Worm (Caenorhabditis elegans) whole organism, L1 larva: ENCODE measurements around the gene C45G9.10.

Experiments used
- C34B4.2 ChIP-seq: sonication (generic microtip); optimal IDR thresholded peaks from 2 replicates; lab custom pipeline; 2017; ENCODE audit warnings: mild to moderate bottlenecking, missing genetic modification characterization, missing compliant biosample characterization
- Y116A8C.19 ChIP-seq: sonication (generic microtip); optimal IDR thresholded peaks from 2 replicates; lab custom pipeline; 2016; ENCODE audit warnings: missing compliant biosample characterization, missing genetic modification characterization, borderline replicate concordance
- aha-1 ChIP-seq: fragments of 150-350 bp; optimal IDR thresholded peaks from 2 replicates; lab custom pipeline; 2014; ENCODE audit warnings: missing biosample characterization, missing genetic modification characterization
- alr-1 ChIP-seq: fragments of 200-800 bp; sonication (Bioruptor generic); optimal IDR thresholded peaks from 2 replicates; lab custom pipeline; 2018; ENCODE audit warnings: borderline replicate concordance, mild to moderate bottlenecking, missing genetic modification characterization, missing compliant biosample characterization
- aly-2 ChIP-seq: fragments of 150-350 bp; optimal IDR thresholded peaks from 2 replicates; lab custom pipeline; 2014; ENCODE audit warnings: missing biosample characterization, missing genetic modification characterization
- ama-1 ChIP-seq: fragments of 150-350 bp; optimal IDR thresholded peaks from 2 replicates; lab custom pipeline; 2014
- blmp-1 ChIP-seq: fragments of 150-350 bp; optimal IDR thresholded peaks from 2 replicates; lab custom pipeline; 2014; ENCODE audit warnings: missing biosample characterization, missing genetic modification characterization
- ceh-63 ChIP-seq: fragments of 200-800 bp; sonication (Bioruptor generic); optimal IDR thresholded peaks from 2 replicates; lab custom pipeline; 2018; ENCODE audit warnings: mild to moderate bottlenecking, missing genetic modification characterization, missing compliant biosample characterization
- ceh-8 ChIP-seq: fragments of 200-800 bp; sonication (Bioruptor generic); optimal IDR thresholded peaks from 2 replicates; lab custom pipeline; 2018; ENCODE audit warnings: mild to moderate bottlenecking, missing genetic modification characterization, moderate library complexity, missing compliant biosample characterization
- ceh-82 ChIP-seq, 3 experiments: fragments of 150-350 bp in 1 of 3; sonication (generic microtip) in 2 of 3; optimal IDR thresholded peaks; 2 replicates each; lab custom pipeline; 2014 to 2017; ENCODE audit warnings: missing biosample characterization in 3 of 3, missing genetic modification characterization in 3 of 3
- ceh-88 ChIP-seq: fragments of 200-800 bp; sonication (Bioruptor generic); IDR thresholded peaks from 2 replicates; pipeline ENCODE4 v1.3.6; 2022; ENCODE audit warnings: missing genetic modification characterization, missing compliant biosample characterization
- dpl-1 ChIP-seq, 3 experiments: fragments of 150-350 bp in 2 of 3; sonication (generic microtip) in 1 of 3; optimal IDR thresholded peaks; 2 replicates each; lab custom pipeline; 2014 to 2017; ENCODE audit warnings: missing biosample characterization in 3 of 3, missing genetic modification characterization in 3 of 3, missing genetic modification reagents in 3 of 3
- efl-3 ChIP-seq: fragments of 200-800 bp; sonication (Bioruptor generic); optimal IDR thresholded peaks from 2 replicates; lab custom pipeline; 2018; ENCODE audit warnings: mild to moderate bottlenecking, missing genetic modification characterization, missing compliant biosample characterization
- egl-13 ChIP-seq: sonication (generic microtip); optimal IDR thresholded peaks from 2 replicates; lab custom pipeline; 2016; ENCODE audit warnings: missing genotype, missing genetic modification reagents, missing genetic modification characterization, missing compliant biosample characterization
- egl-27 ChIP-seq, 2 experiments: fragments of 150-350 bp in 1 of 2; sonication (generic microtip); optimal IDR thresholded peaks; 3 replicates each; lab custom pipeline; 2017 to 2018; ENCODE audit warnings: missing biosample characterization in 2 of 2, missing genetic modification characterization in 2 of 2, missing genetic modification reagents in 2 of 2
- elt-2 ChIP-seq: sonication (generic microtip); optimal IDR thresholded peaks from 2 replicates; lab custom pipeline; 2016; ENCODE audit warnings: missing genetic modification characterization, mild to moderate bottlenecking, inconsistent platforms, missing compliant biosample characterization, missing genetic modification reagents
- ets-5 ChIP-seq: fragments of 200-800 bp; sonication (Bioruptor generic); IDR thresholded peaks from 2 replicates; pipeline ENCODE4 v1.3.6; 2022; ENCODE audit warnings: missing genetic modification characterization, missing compliant biosample characterization
- fkh-10 ChIP-seq: sonication (generic microtip); optimal IDR thresholded peaks from 2 replicates; lab custom pipeline; 2017; ENCODE audit warnings: missing biosample characterization, missing genetic modification reagents, missing genetic modification characterization
- fkh-4 ChIP-seq: sonication (generic microtip); optimal IDR thresholded peaks from 2 replicates; lab custom pipeline; 2016; ENCODE audit warnings: missing compliant biosample characterization, missing genetic modification characterization, borderline replicate concordance
- fkh-8 ChIP-seq: sonication (generic microtip); optimal IDR thresholded peaks from 2 replicates; lab custom pipeline; 2016; ENCODE audit warnings: mild to moderate bottlenecking, missing genetic modification characterization, missing compliant biosample characterization
- hlh-4 ChIP-seq: sonication (generic microtip); optimal IDR thresholded peaks from 2 replicates; lab custom pipeline; 2016; ENCODE audit warnings: mild to moderate bottlenecking, missing genetic modification characterization, missing compliant biosample characterization
- hpl-2 ChIP-seq: fragments of 150-350 bp; optimal IDR thresholded peaks from 2 replicates; lab custom pipeline; 2014; ENCODE audit warnings: missing biosample characterization, missing genetic modification reagents, missing genetic modification characterization
- irx-1 ChIP-seq: sonication (generic microtip); optimal IDR thresholded peaks from 2 replicates; lab custom pipeline; 2016; ENCODE audit warnings: missing genetic modification characterization, missing compliant biosample characterization
- jun-1 ChIP-seq: fragments of 150-350 bp; optimal IDR thresholded peaks from 2 replicates; lab custom pipeline; 2014; ENCODE audit warnings: missing biosample characterization, missing genetic modification reagents, missing genetic modification characterization
- lin-13 ChIP-seq: fragments of 150-350 bp; optimal IDR thresholded peaks from 2 replicates; lab custom pipeline; 2014; ENCODE audit warnings: missing biosample characterization, missing genetic modification reagents, missing genetic modification characterization
- lin-39 ChIP-seq: fragments of 150-350 bp; optimal IDR thresholded peaks from 2 replicates; lab custom pipeline; 2014; ENCODE audit warnings: missing biosample characterization, missing genetic modification reagents, missing genetic modification characterization
- lir-3 ChIP-seq: sonication (generic microtip); optimal IDR thresholded peaks from 2 replicates; lab custom pipeline; 2016; ENCODE audit warnings: mild to moderate bottlenecking, missing genetic modification characterization, moderate library complexity, missing compliant biosample characterization; ENCODE audit not compliant: poor library complexity
- lsy-2 ChIP-seq, 2 experiments: fragments of 150-350 bp; optimal IDR thresholded peaks; 2 replicates each; lab custom pipeline; 2014; ENCODE audit warnings: missing biosample characterization in 2 of 2, missing genetic modification characterization in 2 of 2
- mab-9 ChIP-seq: fragments of 200-800 bp; sonication (Bioruptor generic); IDR thresholded peaks from 2 replicates; pipeline ENCODE4 v1.3.6; 2022; ENCODE audit warnings: missing genetic modification reagents, missing genetic modification characterization, missing compliant biosample characterization
- mep-1 ChIP-seq: fragments of 150-350 bp; optimal IDR thresholded peaks from 2 replicates; lab custom pipeline; 2014; ENCODE audit warnings: missing biosample characterization, missing genetic modification characterization
- nhr-12 ChIP-seq: sonication (generic microtip); optimal IDR thresholded peaks from 2 replicates; lab custom pipeline; 2017; ENCODE audit warnings: missing biosample characterization, missing genetic modification characterization
- nhr-19 ChIP-seq: fragments of 200-800 bp; sonication (Bioruptor generic); conservative IDR thresholded peaks from 2 replicates; pipeline ENCODE4 v1.3.6; 2022; ENCODE audit warnings: missing genetic modification characterization, missing compliant biosample characterization
- nhr-28 ChIP-seq: fragments of 150-350 bp; optimal IDR thresholded peaks from 2 replicates; lab custom pipeline; 2014; ENCODE audit warnings: missing biosample characterization, missing genetic modification characterization
- nhr-47 ChIP-seq: sonication (generic microtip); optimal IDR thresholded peaks from 2 replicates; lab custom pipeline; 2016; ENCODE audit warnings: mild to moderate bottlenecking, missing genetic modification characterization, moderate library complexity, missing compliant biosample characterization
- nhr-71 ChIP-seq: sonication (generic microtip); optimal IDR thresholded peaks from 2 replicates; lab custom pipeline; 2016; ENCODE audit warnings: mild to moderate bottlenecking, missing genetic modification characterization, moderate library complexity, missing compliant biosample characterization
- nhr-76 ChIP-seq: sonication (generic microtip); optimal IDR thresholded peaks from 2 replicates; lab custom pipeline; 2017; ENCODE audit warnings: missing biosample characterization, missing genetic modification characterization
- nhr-85 ChIP-seq: sonication (generic microtip); peaks from one replicate; lab custom pipeline; 2016; ENCODE audit warnings: missing genetic modification characterization, inconsistent platforms, missing compliant biosample characterization
- nhr-90 ChIP-seq: sonication (generic microtip); optimal IDR thresholded peaks from 2 replicates; lab custom pipeline; 2016; ENCODE audit warnings: mild to moderate bottlenecking, missing genetic modification characterization, missing compliant biosample characterization; ENCODE audit not compliant: poor library complexity
- pag-3 ChIP-seq: sonication (generic microtip); optimal IDR thresholded peaks from 2 replicates; lab custom pipeline; 2017; ENCODE audit warnings: missing genetic modification characterization, mild to moderate bottlenecking, missing compliant biosample characterization, antibody characterized with exemption, borderline replicate concordance; ENCODE audit not compliant: insufficient read depth
- pax-3 ChIP-seq: fragments of 200-800 bp; sonication (Bioruptor generic); optimal IDR thresholded peaks from 2 replicates; lab custom pipeline; 2018; ENCODE audit warnings: mild to moderate bottlenecking, missing genetic modification characterization, moderate library complexity, missing compliant biosample characterization
- pqm-1 ChIP-seq: sonication (generic microtip); optimal IDR thresholded peaks from 3 replicates; lab custom pipeline; 2017; ENCODE audit warnings: missing biosample characterization, missing genetic modification characterization
- snpc-4 ChIP-seq: fragments of 150-350 bp; optimal IDR thresholded peaks from 2 replicates; lab custom pipeline; 2014; ENCODE audit warnings: missing biosample characterization, missing genetic modification characterization
- snu-23 ChIP-seq: sonication (generic microtip); optimal IDR thresholded peaks from 2 replicates; lab custom pipeline; 2016; ENCODE audit warnings: missing genetic modification characterization, missing compliant biosample characterization
- sox-4 ChIP-seq: sonication (generic microtip); optimal IDR thresholded peaks from 2 replicates; lab custom pipeline; 2016; ENCODE audit warnings: missing genetic modification characterization, missing compliant biosample characterization
- swsn-7 ChIP-seq: sonication (generic microtip); optimal IDR thresholded peaks from 2 replicates; lab custom pipeline; 2016; ENCODE audit warnings: missing genetic modification characterization, missing compliant biosample characterization
- tbx-2 ChIP-seq: sonication (generic microtip); optimal IDR thresholded peaks from 2 replicates; lab custom pipeline; 2016; ENCODE audit warnings: missing genetic modification characterization, missing compliant biosample characterization
- unc-130 ChIP-seq: fragments of 150-350 bp; optimal IDR thresholded peaks from 2 replicates; lab custom pipeline; 2017; ENCODE audit warnings: missing biosample characterization, missing genetic modification characterization, inconsistent platforms
- unc-62 ChIP-seq: fragments of 150-350 bp; optimal IDR thresholded peaks from 2 replicates; lab custom pipeline; 2014; ENCODE audit warnings: missing biosample characterization, missing genetic modification reagents, missing genetic modification characterization
- vab-15 ChIP-seq: sonication (generic microtip); optimal IDR thresholded peaks from 2 replicates; lab custom pipeline; 2017; ENCODE audit warnings: missing genotype, mild to moderate bottlenecking, missing genetic modification characterization, missing compliant biosample characterization
- zip-4 ChIP-seq: fragments of 200-800 bp; sonication (Bioruptor generic); optimal IDR thresholded peaks from 2 replicates; lab custom pipeline; 2018; ENCODE audit warnings: mild to moderate bottlenecking, missing genetic modification characterization, moderate library complexity, missing compliant biosample characterization
- ztf-4 ChIP-seq: fragments of 150-350 bp; optimal IDR thresholded peaks from 2 replicates; lab custom pipeline; 2014; ENCODE audit warnings: missing biosample characterization, missing genetic modification characterization

The C45G9.10 gene

ce11 chrIII:5018116-5018689 lies 43.5 kb downstream of the C45G9.10 start, which contains the start of gene wip-1:
wip-1 (plus strand) TSS chrIII:5018639.
- TF ChIP-seq lsy-2 (tag; optimal IDR thresholded peaks at IDR 0.05; lab: Kevin White, UChicago): peak; percentile 97
- peak; percentile 95 for TF ChIP-seq egl-13
- TF ChIP-seq C34B4.2 (tag; lab: Kevin White, UChicago): peak; percentile 34
- peak; percentile 99 for TF ChIP-seq nhr-47 (tag; lab: Kevin White, UChicago)
- TF ChIP-seq ztf-4 (tag; lab: Kevin White, UChicago): peak; percentile 98
- peak; percentile 99 for TF ChIP-seq snu-23 (GFP tag; lab: Kevin White, UChicago)
- TF ChIP-seq swsn-7: peak; percentile 99
- no peak for TF ChIP-seq alr-1 (tag; lab: Kevin White, UChicago)
- peak; percentile 95 for TF ChIP-seq ceh-88
- peak; percentile 62 for TF ChIP-seq fkh-4
- TF ChIP-seq hpl-2: peak; percentile 90
- TF ChIP-seq nhr-85: peak; percentile 99
- peak; percentile 84 for TF ChIP-seq efl-3 (GFP tag; lab: Kevin White, UChicago)
- peak; percentile 44 for TF ChIP-seq pag-3
- peak; percentile 98 for TF ChIP-seq fkh-8 (tag; lab: Kevin White, UChicago)
- peak; percentile 91 to 94 (median 92) for TF ChIP-seq dpl-1 (GFP tag; optimal IDR thresholded peaks at IDR 0.05; lab: Kevin White, UChicago)
- TF ChIP-seq aly-2 (tag; lab: Kevin White, UChicago): peak; percentile 88
- TF ChIP-seq nhr-90 (tag; lab: Kevin White, UChicago): peak; percentile 99
- peak; percentile 94 for TF ChIP-seq pax-3 (tag; lab: Kevin White, UChicago)
- TF ChIP-seq snpc-4 (tag; lab: Kevin White, UChicago): peak; percentile 92
- no peak for TF ChIP-seq ets-5 (GFP tag; lab: Robert Waterston, UW)
- peak; percentile 91 for TF ChIP-seq elt-2 (tag; lab: Kevin White, UChicago)
- TF ChIP-seq aha-1 (tag; lab: Kevin White, UChicago): peak; percentile 96
- TF ChIP-seq hlh-4 (tag; lab: Kevin White, UChicago): no peak
- TF ChIP-seq blmp-1 (tag; lab: Kevin White, UChicago): peak; percentile 90
- TF ChIP-seq lir-3 (tag; lab: Kevin White, UChicago): peak; percentile 91
- TF ChIP-seq unc-130 (tag; lab: Kevin White, UChicago): peak; percentile 100
- TF ChIP-seq egl-27 (tag; optimal IDR thresholded peaks at IDR 0.05; lab: Kevin White, UChicago): peak; percentile 12 to 18
- TF ChIP-seq tbx-2 (tag; lab: Kevin White, UChicago): peak; percentile 99
- peak; percentile 95 for TF ChIP-seq fkh-10
- peak; percentile 11 for TF ChIP-seq nhr-12
- TF ChIP-seq sox-4: peak; percentile 93
- TF ChIP-seq lin-39 (tag; lab: Kevin White, UChicago): peak; percentile 86
- TF ChIP-seq ceh-8: peak; percentile 95
- TF ChIP-seq pqm-1 (tag; lab: Kevin White, UChicago): peak; percentile 37
- TF ChIP-seq nhr-76: peak; percentile 61
- peak; percentile 96 to 99 (median 97) for TF ChIP-seq ceh-82 (tag; optimal IDR thresholded peaks at IDR 0.05; lab: Kevin White, UChicago)
- TF ChIP-seq mep-1 (tag; lab: Kevin White, UChicago): peak; percentile 99
- peak; percentile 98 for TF ChIP-seq nhr-19
- TF ChIP-seq ama-1 (lab: Kevin White, UChicago): peak; percentile 73
- TF ChIP-seq vab-15 (tag; lab: Kevin White, UChicago): peak; percentile 76
- TF ChIP-seq mab-9: peak; percentile 89
- peak; percentile 99 for TF ChIP-seq nhr-71 (tag; lab: Kevin White, UChicago)
- peak; percentile 96 for TF ChIP-seq irx-1 (tag; lab: Kevin White, UChicago)
- TF ChIP-seq lin-13: peak; percentile 98
- no peak for TF ChIP-seq Y116A8C.19
- TF ChIP-seq jun-1 (tag; lab: Kevin White, UChicago): peak; percentile 97
- no peak for TF ChIP-seq ceh-63
- no peak for TF ChIP-seq nhr-28 (tag; lab: Kevin White, UChicago)
- TF ChIP-seq unc-62: peak; percentile 23
- TF ChIP-seq zip-4: peak; percentile 88
